Worm (Caenorhabditis elegans) whole organism, early embryonic: ENCODE results near the gene K09H11.6.

Experiments
- ama-1 ChIP-seq: fragments of 150-350 bp; optimal IDR thresholded peaks from 2 replicates; lab custom pipeline; 2014
- ceh-13 ChIP-seq: fragments of 200-800 bp; sonication (Bioruptor generic); optimal IDR thresholded peaks from 2 replicates; lab custom pipeline; 2018; ENCODE audit warnings: mild to moderate bottlenecking, missing genetic modification characterization, missing compliant biosample characterization
- hmg-4 ChIP-seq: fragments of 200-800 bp; sonication (Bioruptor generic); optimal IDR thresholded peaks from 2 replicates; lab custom pipeline; 2018; ENCODE audit warnings: mild to moderate bottlenecking, missing genetic modification characterization, missing compliant biosample characterization
- tbx-11 ChIP-seq: fragments of 200-800 bp; sonication (Bioruptor generic); IDR thresholded peaks from 2 replicates; pipeline ENCODE4 v1.3.6; 2022; ENCODE audit warnings: missing genetic modification characterization, missing compliant biosample characterization
- tbx-37 ChIP-seq: fragments of 200-800 bp; sonication (Bioruptor generic); conservative IDR thresholded peaks from 2 replicates; pipeline ENCODE4 v1.3.6; 2022; ENCODE audit warnings: missing genetic modification reagents, missing genetic modification characterization, missing compliant biosample characterization

DNA sequence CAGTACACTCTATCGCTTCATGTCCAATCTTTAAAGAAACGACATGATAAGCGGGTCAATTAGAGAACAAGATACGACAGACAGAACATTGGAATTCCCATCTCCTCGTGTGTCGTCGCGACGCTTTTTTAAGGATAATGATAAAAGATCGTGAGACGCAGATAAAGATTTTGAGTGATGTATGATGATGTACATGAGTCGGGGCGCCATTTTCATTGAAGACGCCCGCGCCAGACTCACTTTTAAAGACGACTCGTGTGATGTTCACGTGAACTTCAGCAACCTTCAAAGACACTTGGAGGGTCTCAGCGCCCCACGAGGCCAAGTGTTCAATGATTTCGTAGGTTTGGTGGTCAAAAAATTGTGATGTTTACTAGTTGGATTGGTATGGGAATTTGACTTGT lies 32.3 kb upstream of the K09H11.6 start:
- no peak for TF ChIP-seq ama-1 (lab: Kevin White, UChicago)
- TF ChIP-seq tbx-37 (GFP tag; lab: Robert Waterston, UW): no peak
- no peak for TF ChIP-seq tbx-11 (GFP tag; lab: Robert Waterston, UW)
- TF ChIP-seq ceh-13 (GFP tag; lab: Kevin White, UChicago): no peak
- no peak for TF ChIP-seq hmg-4 (GFP tag; lab: Kevin White, UChicago)
